Worm (Caenorhabditis elegans): ENCODE measurements around the gene let-767.

DNA sequence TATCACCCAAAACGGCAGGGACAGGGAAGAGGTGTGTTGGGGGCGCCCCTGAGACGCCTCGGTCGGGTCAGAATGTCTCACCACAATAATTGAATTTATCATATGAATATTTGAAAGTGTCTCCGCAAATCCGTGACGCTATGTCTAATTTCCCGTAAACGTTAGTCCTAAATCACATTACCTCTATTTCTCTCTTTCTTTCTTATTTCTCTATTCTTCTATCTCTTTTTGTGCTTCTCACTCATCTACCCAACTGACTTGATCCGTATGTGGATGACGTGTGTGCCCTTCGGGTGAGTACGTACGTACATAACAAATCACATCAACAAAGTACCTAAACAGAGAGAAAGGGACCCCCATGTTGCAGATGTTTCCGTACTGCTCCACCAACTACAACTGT, 22.4 kb downstream of the let-767 start:
- TF ChIP-seq ZK546.5 (tag; optimal IDR thresholded peaks at IDR 0.05): no peak
- TF ChIP-seq unc-62 (GFP tag; optimal IDR thresholded peaks at IDR 0.05): no peak
- no peak for TF ChIP-seq nhr-67 (tag; optimal IDR thresholded peaks at IDR 0.05)
- TF ChIP-seq nhr-11 (tag; optimal IDR thresholded peaks at IDR 0.05): no peak
- TF ChIP-seq egl-27 (tag; optimal IDR thresholded peaks at IDR 0.05): no peak
- no peak for TF ChIP-seq nhr-76 (tag; optimal IDR thresholded peaks at IDR 0.05)
- TF ChIP-seq aly-2 (tag; optimal IDR thresholded peaks at IDR 0.05): no peak
- TF ChIP-seq jun-1 (tag; optimal IDR thresholded peaks at IDR 0.05): no peak
- no peak for TF ChIP-seq pqm-1 (tag; optimal IDR thresholded peaks at IDR 0.05)
- TF ChIP-seq nhr-12 (tag; optimal IDR thresholded peaks at IDR 0.05): no peak
- TF ChIP-seq snpc-4 (tag; optimal IDR thresholded peaks at IDR 0.05): no peak
- TF ChIP-seq nfya-1 (tag; optimal IDR thresholded peaks at IDR 0.05; ENCODE audit: insufficient read depth): no peak

All from whole organism, L3 larva.